Fruit fly (Drosophila melanogaster): ENCODE data around the gene Gr61a.

DNA sequence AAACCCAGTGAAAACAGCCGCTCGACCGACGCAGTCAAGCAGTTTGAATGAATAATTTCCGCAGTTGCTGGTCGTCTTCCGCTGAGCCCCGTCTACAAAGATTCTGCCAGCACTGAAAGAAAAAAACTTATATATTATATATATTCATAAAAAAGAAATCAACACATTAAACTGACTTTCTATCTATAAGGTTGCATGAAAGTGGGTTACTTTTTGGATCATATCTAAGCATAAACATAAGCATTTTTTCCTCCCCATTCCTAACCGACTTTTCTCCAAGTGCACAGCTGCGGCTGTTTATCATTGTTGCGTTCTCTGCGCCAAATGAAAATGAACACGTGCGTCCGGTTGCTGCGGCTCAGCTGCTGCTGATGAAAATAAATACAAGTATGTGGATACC lies 20.9 kb upstream of the Gr61a start:
- no peak for TF ChIP-seq psq (optimal IDR thresholded peaks at IDR 0.05)
- no peak for TF ChIP-seq insv (optimal IDR thresholded peaks at IDR 0.05)
- no peak for TF ChIP-seq h (optimal IDR thresholded peaks at IDR 0.05)
- no peak for TF ChIP-seq Myc (optimal IDR thresholded peaks at IDR 0.05)
- TF ChIP-seq Sin3A (optimal IDR thresholded peaks at IDR 0.05) = no peak
